Worm (Caenorhabditis elegans) whole organism, young adult: ENCODE results near the gene ccdc-12.

Experiments used
- B0261.1 ChIP-seq: sonication (generic microtip); optimal IDR thresholded peaks from 2 replicates; lab custom pipeline; 2016; ENCODE audit warnings: mild to moderate bottlenecking, missing genetic modification characterization, moderate library complexity, missing compliant biosample characterization
- lin-54 ChIP-seq: fragments of 200-800 bp; sonication (Bioruptor generic); optimal IDR thresholded peaks from 2 replicates; lab custom pipeline; 2018; ENCODE audit warnings: mild to moderate bottlenecking, missing genetic modification characterization, missing compliant biosample characterization
- lir-1 ChIP-seq: fragments of 200-800 bp; sonication (Bioruptor generic); conservative IDR thresholded peaks from 2 replicates; pipeline ENCODE4 v1.3.6; 2022; ENCODE audit warnings: missing genetic modification reagents, missing genetic modification characterization, missing compliant biosample characterization
- nfya-1 ChIP-seq: sonication (generic microtip); optimal IDR thresholded peaks from 2 replicates; lab custom pipeline; 2017; ENCODE audit warnings: antibody characterized with exemption, missing compliant biosample characterization, missing genetic modification characterization, borderline replicate concordance; ENCODE audit not compliant: insufficient read depth
- nhr-179 ChIP-seq: sonication (generic microtip); optimal IDR thresholded peaks from 2 replicates; lab custom pipeline; 2016; ENCODE audit warnings: mild to moderate bottlenecking, missing genetic modification characterization, missing compliant biosample characterization
- rpc-1 ChIP-seq, 2 experiments: fragments of 150-350 bp in 1 of 2; sonication (generic microtip) in 1 of 2; optimal IDR thresholded peaks; 2 replicates each; lab custom pipeline; 2014 to 2018; ENCODE audit warnings: missing biosample characterization in 1 of 2, missing genetic modification characterization in 1 of 2, missing genetic modification reagents in 1 of 2, missing genotype in 1 of 2
- snpc-4 ChIP-seq, 5 experiments: fragments of 150-350 bp in 1 of 5; sonication (generic microtip) in 4 of 5; optimal IDR thresholded peaks; 2 replicates each; lab custom pipeline; 2014 to 2018; ENCODE audit warnings: missing genetic modification characterization in 5 of 5, missing biosample characterization in 3 of 5, antibody characterized with exemption in 2 of 5, mild to moderate bottlenecking in 2 of 5, missing compliant biosample characterization in 2 of 5, missing genotype in 2 of 5, moderate library complexity in 2 of 5, missing genetic modification reagents in 1 of 5
- ztf-3 ChIP-seq: fragments of 200-800 bp; sonication (Bioruptor generic); optimal IDR thresholded peaks from 2 replicates; lab custom pipeline; 2018; ENCODE audit warnings: mild to moderate bottlenecking, missing genetic modification characterization, missing compliant biosample characterization

DNA sequence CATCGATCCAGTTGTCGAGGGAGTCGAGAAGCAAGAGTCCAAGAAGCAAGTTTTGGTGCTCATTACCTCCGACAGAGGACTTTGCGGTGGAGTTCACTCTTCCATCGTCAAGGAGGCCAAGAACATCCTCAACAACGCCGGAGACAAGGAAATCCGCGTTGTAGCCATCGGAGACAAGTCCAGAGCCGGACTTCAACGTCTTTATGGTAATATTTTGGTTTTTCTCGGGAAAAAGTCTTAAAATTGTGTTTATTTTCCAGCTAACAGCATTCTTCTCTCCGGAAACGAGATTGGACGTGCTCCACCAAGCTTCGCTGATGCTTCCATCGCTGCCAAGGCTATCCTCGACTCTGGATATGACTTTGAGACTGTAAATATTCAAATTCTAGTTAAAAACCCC is 1.1 kb upstream of the ccdc-12 start:
- TF ChIP-seq nhr-179 (tag; lab: Kevin White, UChicago) = no peak
- TF ChIP-seq lir-1 (GFP tag; lab: Robert Waterston, UW) = no peak
- TF ChIP-seq ztf-3 = no peak
- TF ChIP-seq B0261.1 (tag; lab: Kevin White, UChicago) = no peak
- no peak for TF ChIP-seq rpc-1 (optimal IDR thresholded peaks at IDR 0.05; lab: Kevin White, UChicago)
- TF ChIP-seq rpc-1 (tag; optimal IDR thresholded peaks at IDR 0.05; lab: Kevin White, UChicago) = no peak
- TF ChIP-seq lin-54 (GFP tag; lab: Kevin White, UChicago) = no peak
- TF ChIP-seq snpc-4 (GFP tag; optimal IDR thresholded peaks at IDR 0.05; lab: Kevin White, UChicago) = no peak
- no peak for TF ChIP-seq snpc-4 (tag; optimal IDR thresholded peaks at IDR 0.05; lab: Kevin White, UChicago)
- TF ChIP-seq nfya-1 = no peak
